Fruit fly (Drosophila melanogaster): ENCODE data around the gene CG42264.
A peak's percentile ranks its signal among the peaks of the same experiment; 100 is the strongest.

Gene CG42264

dm6 chrX:5783260-5784040 lies 7.0 kb upstream of the CG42264 start (continued):
- no peak for TF ChIP-seq sug (tag; optimal IDR thresholded peaks at IDR 0.05)
- TF ChIP-seq NC2β (GFP tag; optimal IDR thresholded peaks at IDR 0.05), result no peak
- no peak; the same call in 1 of the 2 replicates for TF ChIP-seq CG10366 (GFP tag; IDR thresholded peaks at IDR 0.05)
- TF ChIP-seq abd-A (tag; optimal IDR thresholded peaks at IDR 0.05), result no peak
- TF ChIP-seq CG2116 (GFP tag; optimal IDR thresholded peaks at IDR 0.05), result no peak
- no peak for TF ChIP-seq CG7928 (GFP tag; optimal IDR thresholded peaks at IDR 0.05)
- TF ChIP-seq CG17328 (GFP tag; IDR thresholded peaks at IDR 0.05), result 0 out of 2 replicates have a peak, but pooled peaks have one; percentile 34
- TF ChIP-seq pum (GFP tag; optimal IDR thresholded peaks at IDR 0.05), result no peak
- no peak for TF ChIP-seq knrl (GFP tag; IDR thresholded peaks at IDR 0.05; ENCODE audit: partially characterized antibody)
- no peak for TF ChIP-seq bbx (GFP tag; IDR thresholded peaks at IDR 0.05; ENCODE audit: partially characterized antibody)
- no peak for TF ChIP-seq mirr (GFP tag; optimal IDR thresholded peaks at IDR 0.05)
- peak; percentile 62 for TF ChIP-seq Ssrp (tag; optimal IDR thresholded peaks at IDR 0.05)
- peak; percentile 50 for TF ChIP-seq fd96Cb (tag; optimal IDR thresholded peaks at IDR 0.05)
- TF ChIP-seq CG9215 (GFP tag; IDR thresholded peaks at IDR 0.05), result no peak
- no peak for TF ChIP-seq Trl (optimal IDR thresholded peaks at IDR 0.05)
- no peak for TF ChIP-seq Trl (GFP tag; optimal IDR thresholded peaks at IDR 0.05)
- TF ChIP-seq B-H2 (GFP tag; optimal IDR thresholded peaks at IDR 0.05), result no peak
- TF ChIP-seq CG10431 (GFP tag; optimal IDR thresholded peaks at IDR 0.05), result no peak
- TF ChIP-seq seq (GFP tag; IDR thresholded peaks at IDR 0.05), result no peak
- peak; percentile 49 for TF ChIP-seq sisA (GFP tag; IDR thresholded peaks at IDR 0.05)
- TF ChIP-seq inv (GFP tag; IDR thresholded peaks at IDR 0.05; ENCODE audit: partially characterized antibody), result no peak
- no peak for TF ChIP-seq CG6175 (GFP tag; IDR thresholded peaks at IDR 0.05)
- TF ChIP-seq CG3838 (GFP tag; optimal IDR thresholded peaks at IDR 0.05), result no peak
- no peak for TF ChIP-seq Adf1 (GFP tag; IDR thresholded peaks at IDR 0.05)
- peak in 1 of 2 experiments; percentile 58 for TF ChIP-seq bsh (GFP tag; optimal IDR thresholded peaks at IDR 0.05)
- TF ChIP-seq CG11560 (tag; IDR thresholded peaks at IDR 0.05), result no peak
- TF ChIP-seq chn (GFP tag; optimal IDR thresholded peaks at IDR 0.05), result no peak
- TF ChIP-seq D (optimal IDR thresholded peaks at IDR 0.05), result no peak
- peak; percentile 42 for TF ChIP-seq D (GFP tag; optimal IDR thresholded peaks at IDR 0.05)
- TF ChIP-seq tap (tag; optimal IDR thresholded peaks at IDR 0.05), result peak; percentile 1
- TF ChIP-seq CG6689 (GFP tag; IDR thresholded peaks at IDR 0.05), result peak; percentile 68
- no peak for TF ChIP-seq CG17912 (GFP tag; optimal IDR thresholded peaks at IDR 0.05)
- peak; percentile 50 for TF ChIP-seq CG8388 (GFP tag; optimal IDR thresholded peaks at IDR 0.05)
- TF ChIP-seq BtbVII (GFP tag; optimal IDR thresholded peaks at IDR 0.05), result no peak
- TF ChIP-seq CG12391 (tag; optimal IDR thresholded peaks at IDR 0.05), result peak; percentile 45
- TF ChIP-seq NFAT (GFP tag; IDR thresholded peaks at IDR 0.05), result no peak
- TF ChIP-seq CG4854 (GFP tag; optimal IDR thresholded peaks at IDR 0.05), result no peak
- TF ChIP-seq Eip74EF (GFP tag; optimal IDR thresholded peaks at IDR 0.05), result peak in 1 of 2 experiments; percentile 13
- TF ChIP-seq CG1603 (tag; optimal IDR thresholded peaks at IDR 0.05), result peak; percentile 74
- TF ChIP-seq Lim3 (GFP tag; IDR thresholded peaks at IDR 0.05), result no peak
- peak; percentile 20 for TF ChIP-seq nerfin-1 (tag; optimal IDR thresholded peaks at IDR 0.05)
- no peak for TF ChIP-seq luna (GFP tag; optimal IDR thresholded peaks at IDR 0.05)
- no peak for TF ChIP-seq CG3726 (GFP tag; IDR thresholded peaks at IDR 0.05)
- TF ChIP-seq ab (GFP tag; optimal IDR thresholded peaks at IDR 0.05), result no peak
- no peak for TF ChIP-seq CG3847 (GFP tag; IDR thresholded peaks at IDR 0.05)
- no peak for TF ChIP-seq gro (GFP tag; optimal IDR thresholded peaks at IDR 0.05)
- no peak for TF ChIP-seq Mes4 (GFP tag; optimal IDR thresholded peaks at IDR 0.05)
- no peak for TF ChIP-seq otp (GFP tag; IDR thresholded peaks at IDR 0.05)
- no peak for TF ChIP-seq CG18619 (GFP tag; optimal IDR thresholded peaks at IDR 0.05)
- TF ChIP-seq Xbp1 (GFP tag; optimal IDR thresholded peaks at IDR 0.05), result peak; percentile 33
